Fruit fly (Drosophila melanogaster) whole organism, adult: ENCODE results near the gene CstF50.

Source experiments
- CG11617 ChIP-seq: fragments of 200-800 bp; sonication (Bioruptor generic); optimal IDR thresholded peaks from 2 replicates; lab custom pipeline; 2017; ENCODE audit warnings: mild to moderate bottlenecking, missing biosample characterization, missing genetic modification reagents, missing genetic modification characterization
- CG12768 ChIP-seq: fragments of 200-800 bp; sonication (Bioruptor generic); optimal IDR thresholded peaks from 2 replicates; lab custom pipeline; 2017; ENCODE audit warnings: missing biosample characterization, missing genetic modification characterization, mild to moderate bottlenecking, moderate library complexity, missing genetic modification reagents
- CG14711 ChIP-seq: fragments of 200-800 bp; sonication (Bioruptor generic); optimal IDR thresholded peaks from 2 replicates; lab custom pipeline; 2018; ENCODE audit warnings: missing biosample characterization, mild to moderate bottlenecking, missing genetic modification characterization, moderate library complexity
- CG1620 ChIP-seq: fragments of 200-800 bp; sonication (Bioruptor generic); optimal IDR thresholded peaks from 2 replicates; lab custom pipeline; 2016; ENCODE audit warnings: missing biosample characterization, missing genetic modification characterization
- CG33017 ChIP-seq: fragments of 200-800 bp; sonication (Bioruptor generic); optimal IDR thresholded peaks from 2 replicates; lab custom pipeline; 2018; ENCODE audit warnings: missing biosample characterization, mild to moderate bottlenecking, missing genetic modification characterization, moderate library complexity
- CG5204 ChIP-seq: fragments of 200-800 bp; sonication (Bioruptor generic); optimal IDR thresholded peaks from 2 replicates; lab custom pipeline; 2016; ENCODE audit warnings: missing biosample characterization, missing genetic modification characterization
- CG7045 ChIP-seq: fragments of 200-800 bp; sonication (Bioruptor generic); optimal IDR thresholded peaks from 2 replicates; lab custom pipeline; 2017; ENCODE audit warnings: missing biosample characterization, mild to moderate bottlenecking, missing genetic modification characterization
- CG7101 ChIP-seq: fragments of 200-800 bp; sonication (Bioruptor generic); optimal IDR thresholded peaks from 2 replicates; lab custom pipeline; 2018; ENCODE audit warnings: missing biosample characterization, mild to moderate bottlenecking, missing genetic modification characterization, moderate library complexity
- Clk ChIP-seq: fragments of 200-800 bp; sonication (Bioruptor generic); optimal IDR thresholded peaks from 2 replicates; lab custom pipeline; 2017; ENCODE audit warnings: missing biosample characterization, missing genetic modification characterization
- Crg-1 ChIP-seq: fragments of 200-800 bp; sonication (Bioruptor generic); optimal IDR thresholded peaks from 2 replicates; lab custom pipeline; 2016; ENCODE audit warnings: missing biosample characterization, missing genetic modification characterization
- Hr96 ChIP-seq: fragments of 200-800 bp; sonication (Bioruptor generic); optimal IDR thresholded peaks from 2 replicates; lab custom pipeline; 2016; ENCODE audit warnings: missing biosample characterization, missing genetic modification characterization
- Mnt ChIP-seq: fragments of 200-800 bp; sonication (Bioruptor generic); optimal IDR thresholded peaks from 2 replicates; lab custom pipeline; 2016; ENCODE audit warnings: missing biosample characterization, mild to moderate bottlenecking, missing genetic modification characterization
- bab1 ChIP-seq: fragments of 200-800 bp; sonication (Bioruptor generic); optimal IDR thresholded peaks from 3 replicates; lab custom pipeline; 2019; ENCODE audit warnings: missing biosample characterization, mild to moderate bottlenecking, missing genetic modification characterization, moderate library complexity
- cic ChIP-seq: fragments of 200-800 bp; sonication (Bioruptor generic); optimal IDR thresholded peaks from 2 replicates; lab custom pipeline; 2017; ENCODE audit warnings: missing biosample characterization, mild to moderate bottlenecking, missing genetic modification characterization, moderate library complexity
- cnc ChIP-seq, 2 experiments: fragments of >200 bp; optimal IDR thresholded peaks; 2 replicates each; lab custom pipeline; 2017
- kay ChIP-seq: fragments of 200-800 bp; sonication (Bioruptor generic); peaks from one replicate; lab custom pipeline; 2016; ENCODE audit warnings: missing biosample characterization, missing genetic modification characterization, borderline replicate concordance
- ovo ChIP-seq: fragments of 200-800 bp; sonication (Bioruptor generic); optimal IDR thresholded peaks from 2 replicates; lab custom pipeline; 2016; ENCODE audit warnings: missing biosample characterization, missing genetic modification characterization
- pad ChIP-seq: fragments of 200-800 bp; sonication (Bioruptor generic); optimal IDR thresholded peaks from 3 replicates; lab custom pipeline; 2017; ENCODE audit warnings: missing biosample characterization, missing genetic modification characterization, mild to moderate bottlenecking, moderate library complexity, missing genetic modification reagents
- tj ChIP-seq: fragments of 200-800 bp; sonication (Bioruptor generic); optimal IDR thresholded peaks from 3 replicates; lab custom pipeline; 2017; ENCODE audit warnings: missing biosample characterization, mild to moderate bottlenecking, missing genetic modification characterization, moderate library complexity
- toe ChIP-seq: fragments of 200-800 bp; sonication (Bioruptor generic); optimal IDR thresholded peaks from 2 replicates; lab custom pipeline; 2016; ENCODE audit warnings: missing biosample characterization, missing genetic modification characterization

The CstF50 gene

DNA sequence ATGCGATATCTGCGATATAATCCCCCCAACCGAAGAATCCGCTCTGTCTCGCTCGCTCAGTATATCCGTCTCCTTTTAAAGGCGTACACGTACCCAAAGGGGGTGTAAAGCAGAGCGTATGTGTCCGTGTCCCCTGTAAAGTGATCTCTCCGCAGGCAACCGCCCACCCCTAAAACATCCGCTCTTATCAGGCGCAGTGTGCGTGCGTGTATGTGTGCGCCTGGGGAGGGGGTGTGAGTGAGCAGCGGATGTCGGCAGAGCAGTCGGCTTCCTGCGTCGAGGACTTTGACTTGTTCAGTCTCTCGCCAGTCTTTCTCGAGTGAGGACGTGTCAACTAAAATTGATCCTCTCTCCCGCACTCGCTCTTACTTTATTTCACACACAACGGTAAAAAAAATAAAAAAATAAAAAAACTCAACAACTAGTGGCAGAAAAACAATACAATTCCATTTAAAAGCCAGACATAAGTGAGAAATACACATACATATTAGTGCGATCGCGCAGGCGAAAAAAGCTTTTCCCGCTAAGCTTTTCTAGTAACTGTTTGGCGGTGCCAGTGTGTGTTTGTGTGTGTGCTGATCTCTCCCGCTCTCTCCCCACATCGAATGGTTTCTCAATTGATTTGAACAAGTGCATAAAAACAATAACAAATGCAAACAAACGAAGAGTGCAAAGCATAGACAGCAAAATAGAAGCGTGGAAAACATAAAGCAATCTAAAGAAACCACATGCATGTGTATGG is 11.1 kb downstream of the CstF50 start:
- no peak for TF ChIP-seq CG7045 (GFP tag; lab: Kevin White, UChicago)
- peak; percentile 70 for TF ChIP-seq toe (GFP tag; lab: Kevin White, UChicago)
- TF ChIP-seq cnc (optimal IDR thresholded peaks at IDR 0.05; lab: Kevin White, UChicago), result no peak
- peak; percentile 91 for TF ChIP-seq pad (GFP tag; lab: Kevin White, UChicago)
- TF ChIP-seq bab1, result no peak
- TF ChIP-seq Crg-1 (GFP tag; lab: Kevin White, UChicago), result no peak
- peak; percentile 66 for TF ChIP-seq cic (GFP tag; lab: Kevin White, UChicago)
- TF ChIP-seq ovo (GFP tag; lab: Kevin White, UChicago), result peak; percentile 68
- TF ChIP-seq CG14711 (tag; lab: Kevin White, UChicago), result no peak
- TF ChIP-seq Mnt (GFP tag; lab: Kevin White, UChicago), result no peak
- TF ChIP-seq CG12768 (GFP tag; lab: Kevin White, UChicago), result peak; percentile 61
- no peak for TF ChIP-seq CG1620 (GFP tag; lab: Kevin White, UChicago)
- peak; percentile 6 for TF ChIP-seq CG7101 (tag; lab: Kevin White, UChicago)
- peak; percentile 12 for TF ChIP-seq CG11617 (GFP tag; lab: Kevin White, UChicago)
- TF ChIP-seq CG33017 (tag; lab: Kevin White, UChicago), result peak; percentile 32
- no peak for TF ChIP-seq kay (GFP tag; lab: Kevin White, UChicago)
- no peak for TF ChIP-seq CG5204 (GFP tag; lab: Kevin White, UChicago)
- no peak for TF ChIP-seq Clk (GFP tag; lab: Kevin White, UChicago)
- TF ChIP-seq Hr96 (GFP tag; lab: Kevin White, UChicago), result no peak
- TF ChIP-seq tj (GFP tag; lab: Kevin White, UChicago), result peak; percentile 23

DNA sequence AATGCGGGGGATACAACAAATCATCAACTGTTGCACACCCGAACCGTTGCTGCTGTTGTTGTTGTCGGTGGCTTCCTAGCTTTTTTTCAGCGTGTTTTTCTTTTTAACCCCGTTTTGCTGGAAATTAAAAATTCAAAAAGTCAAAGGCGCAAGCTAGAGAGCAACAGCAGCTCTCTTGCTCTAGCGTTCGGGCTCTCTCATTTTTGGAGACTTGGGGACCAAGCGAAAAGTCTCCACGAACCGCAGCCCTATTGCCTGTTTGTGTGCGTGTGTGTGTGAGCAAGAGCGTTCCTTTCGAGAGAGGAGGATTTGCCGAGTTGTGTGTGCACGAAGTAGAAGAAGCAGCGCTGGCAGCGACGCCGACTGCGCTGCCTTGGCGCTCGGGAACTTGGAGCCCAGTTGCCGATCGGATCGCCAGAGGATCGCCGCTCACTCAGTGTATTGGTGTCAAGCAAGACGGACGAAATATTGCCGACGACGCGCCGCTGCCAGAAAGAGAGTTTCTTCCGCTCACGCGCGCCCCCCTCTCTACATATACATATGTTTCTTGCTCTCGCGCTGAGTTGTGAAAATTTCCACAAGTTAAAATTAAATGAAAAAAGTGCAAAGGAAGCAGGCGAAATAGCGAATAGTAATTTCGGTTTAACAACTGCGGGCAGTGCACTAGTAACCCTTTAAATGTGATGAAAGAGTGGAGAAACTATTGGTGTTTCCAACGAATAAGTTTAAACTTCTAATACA is 12.0 kb downstream of the CstF50 start:
- TF ChIP-seq pad (GFP tag; lab: Kevin White, UChicago) (peak; percentile 36), bab1 (peak; percentile 37), Hr96 (GFP tag; lab: Kevin White, UChicago) (no peak), Mnt (GFP tag; lab: Kevin White, UChicago) (no peak), kay (GFP tag; lab: Kevin White, UChicago) (no peak), ovo (GFP tag; lab: Kevin White, UChicago) (no peak), tj (GFP tag; lab: Kevin White, UChicago) (peak; percentile 73), CG7045 (GFP tag; lab: Kevin White, UChicago) (no peak), CG14711 (tag; lab: Kevin White, UChicago) (no peak), cnc (optimal IDR thresholded peaks at IDR 0.05; lab: Kevin White, UChicago) (no peak), cic (GFP tag; lab: Kevin White, UChicago) (no peak), Clk (GFP tag; lab: Kevin White, UChicago) (no peak), Crg-1 (GFP tag; lab: Kevin White, UChicago) (no peak), CG12768 (GFP tag; lab: Kevin White, UChicago) (no peak), CG7101 (tag; lab: Kevin White, UChicago) (no peak), CG11617 (GFP tag; lab: Kevin White, UChicago) (no peak), CG33017 (tag; lab: Kevin White, UChicago) (no peak)

DNA sequence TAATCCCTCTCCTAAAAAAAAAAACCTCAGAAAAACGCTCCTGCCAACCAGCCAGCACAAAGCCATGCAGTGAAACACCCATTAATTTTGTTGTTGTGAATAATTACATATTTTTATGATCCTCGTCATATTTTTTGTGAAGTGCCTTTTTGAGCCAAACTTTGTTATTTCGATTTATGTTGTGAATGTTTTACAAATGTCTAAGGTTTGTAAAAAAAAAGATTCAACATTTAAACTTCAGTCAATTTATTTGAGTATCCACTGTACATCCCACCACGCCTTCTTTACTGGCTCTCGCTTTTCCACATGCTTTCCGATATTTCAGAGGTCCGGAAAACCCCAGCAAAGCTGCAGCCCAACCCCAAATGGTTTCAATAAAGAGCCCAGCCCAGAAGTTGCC is 12.6 kb downstream of the CstF50 start:
- TF ChIP-seq CG5204 (GFP tag; lab: Kevin White, UChicago), result no peak
- peak; percentile 32 for TF ChIP-seq kay (GFP tag; lab: Kevin White, UChicago)
- no peak for TF ChIP-seq tj (GFP tag; lab: Kevin White, UChicago)

DNA sequence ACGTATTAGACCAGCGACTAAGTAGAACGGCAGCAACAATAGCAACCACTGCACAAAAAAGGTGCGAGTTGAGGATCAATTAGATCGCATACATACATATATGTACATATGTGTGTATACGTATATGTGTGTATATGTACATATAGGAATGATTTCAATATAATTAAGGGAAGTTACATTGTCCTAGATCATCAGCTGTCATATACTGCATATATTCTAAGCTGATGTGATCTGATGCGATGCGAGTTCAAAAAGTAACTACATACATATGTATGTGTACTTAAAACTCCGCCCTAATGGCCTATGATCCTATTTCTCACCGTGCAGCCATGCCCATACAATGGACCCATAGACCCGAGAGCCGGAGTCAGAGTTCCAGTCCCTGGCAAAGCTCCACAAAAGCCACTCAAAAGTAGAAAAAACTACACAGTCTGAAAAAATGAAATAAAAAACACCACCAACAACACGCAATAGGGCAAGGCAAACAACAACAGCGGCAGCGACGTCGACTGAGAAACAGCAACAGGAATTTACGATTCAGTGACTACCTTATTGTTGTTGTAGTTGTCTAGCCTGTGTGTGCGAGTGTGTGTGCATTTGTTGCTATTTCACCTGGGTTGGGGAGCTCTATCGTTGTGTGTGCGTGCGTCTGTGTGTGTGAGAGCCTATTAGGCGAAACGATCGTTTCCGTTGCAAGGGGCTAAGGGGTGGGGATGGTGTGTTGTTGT is 13.4 kb downstream of the CstF50 start:
- no peak for TF ChIP-seq cnc (optimal IDR thresholded peaks at IDR 0.05; lab: Kevin White, UChicago)
- no peak for TF ChIP-seq cic (GFP tag; lab: Kevin White, UChicago)
- no peak for TF ChIP-seq bab1
- TF ChIP-seq Crg-1 (GFP tag; lab: Kevin White, UChicago), result no peak
- TF ChIP-seq CG7045 (GFP tag; lab: Kevin White, UChicago), result no peak
- no peak for TF ChIP-seq CG14711 (tag; lab: Kevin White, UChicago)
- TF ChIP-seq CG1620 (GFP tag; lab: Kevin White, UChicago), result no peak
- peak; percentile 39 for TF ChIP-seq toe (GFP tag; lab: Kevin White, UChicago)
- peak; percentile 7 for TF ChIP-seq ovo (GFP tag; lab: Kevin White, UChicago)
- no peak for TF ChIP-seq Mnt (GFP tag; lab: Kevin White, UChicago)
- TF ChIP-seq kay (GFP tag; lab: Kevin White, UChicago), result no peak
- no peak for TF ChIP-seq CG33017 (tag; lab: Kevin White, UChicago)
- TF ChIP-seq CG11617 (GFP tag; lab: Kevin White, UChicago), result no peak
- no peak for TF ChIP-seq CG7101 (tag; lab: Kevin White, UChicago)
- TF ChIP-seq pad (GFP tag; lab: Kevin White, UChicago), result peak; percentile 27
- TF ChIP-seq Clk (GFP tag; lab: Kevin White, UChicago), result no peak
- no peak for TF ChIP-seq tj (GFP tag; lab: Kevin White, UChicago)
- TF ChIP-seq CG12768 (GFP tag; lab: Kevin White, UChicago), result no peak
- TF ChIP-seq CG5204 (GFP tag; lab: Kevin White, UChicago), result no peak
- TF ChIP-seq Hr96 (GFP tag; lab: Kevin White, UChicago), result no peak
